Worm (Caenorhabditis elegans): Measurements from ENCODE around the gene F28H6.7.

DNA sequence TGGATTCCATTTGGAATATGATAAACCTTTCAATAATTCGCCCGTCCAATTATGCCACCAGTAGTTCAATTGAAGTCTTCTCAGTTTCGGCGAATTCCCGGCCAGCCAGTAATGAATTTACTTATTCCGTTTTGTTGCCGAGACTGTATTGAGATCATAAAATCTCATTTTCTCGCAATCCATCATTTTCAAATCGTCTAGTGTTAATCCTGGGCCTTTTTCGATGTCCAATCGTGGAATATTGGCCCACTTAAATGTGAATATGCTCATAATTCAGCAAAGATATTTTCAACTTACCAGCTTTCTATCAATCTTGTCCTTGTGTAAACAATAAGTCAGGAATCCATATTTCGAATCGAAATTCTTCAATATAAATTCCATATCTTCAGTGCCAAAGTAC lies 36.7 kb downstream of the F28H6.7 start:
- TF ChIP-seq dao-5 (tag; optimal IDR thresholded peaks at IDR 0.05): no peak
- no peak for TF ChIP-seq him-1 (tag; optimal IDR thresholded peaks at IDR 0.05)
- no peak for TF ChIP-seq W03F9.2 (tag; optimal IDR thresholded peaks at IDR 0.05)
